Fruit fly (Drosophila melanogaster): ENCODE measurements around the gene exex.

- TF ChIP-seq Hr83 (GFP tag; optimal IDR thresholded peaks at IDR 0.05; ENCODE audit: poor library complexity, severe bottlenecking) (no peak), woc (GFP tag; optimal IDR thresholded peaks at IDR 0.05) (no peak), N (GFP tag; optimal IDR thresholded peaks at IDR 0.05) (no peak), Mio (GFP tag; optimal IDR thresholded peaks at IDR 0.05) (no peak), Dfd (GFP tag; optimal IDR thresholded peaks at IDR 0.05) (no peak), usp (GFP tag; optimal IDR thresholded peaks at IDR 0.05) (no peak), Dif (GFP tag; optimal IDR thresholded peaks at IDR 0.05; ENCODE audit: partially characterized antibody) (no peak), Rel (GFP tag; optimal IDR thresholded peaks at IDR 0.05) (no peak), Rel (tag; optimal IDR thresholded peaks at IDR 0.05) (no peak), ey (GFP tag; optimal IDR thresholded peaks at IDR 0.05) (no peak), dsf (GFP tag; optimal IDR thresholded peaks at IDR 0.05; ENCODE audit: borderline replicate concordance) (no peak)
Measured at dm6 chr3L:7909695-7910463, 38.1 kb upstream of the exex start.
